Worm (Caenorhabditis elegans): ENCODE measurements around the gene Y53G8B.2.

DNA sequence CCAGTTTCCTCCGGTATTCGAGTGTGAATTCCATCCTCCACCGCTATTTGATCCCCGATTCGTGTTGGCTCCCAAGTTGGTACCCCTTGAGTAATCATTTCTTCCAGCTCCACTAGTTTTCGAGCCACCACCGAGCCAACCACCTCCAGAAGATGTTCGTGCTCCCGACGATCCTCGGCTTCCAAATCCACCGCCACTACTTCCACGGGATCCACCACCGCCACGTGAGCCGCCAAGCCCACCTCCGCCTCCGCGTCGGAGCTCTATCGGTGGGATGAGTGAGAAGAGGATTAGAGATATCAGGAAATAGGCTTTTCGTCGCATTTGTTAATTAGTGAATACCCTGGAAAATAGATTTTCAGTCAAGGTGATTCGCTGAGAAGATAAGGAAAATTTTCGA lies 39.8 kb downstream of the Y53G8B.2 start, which contains the start of gene H06I04.6:
- TF ChIP-seq pqm-1 (tag; optimal IDR thresholded peaks at IDR 0.05) (no peak), ceh-9 (tag; optimal IDR thresholded peaks at IDR 0.05) (no peak), madf-2 (tag; optimal IDR thresholded peaks at IDR 0.05) (no peak), ceh-48 (tag; optimal IDR thresholded peaks at IDR 0.05) (no peak), mec-3 (tag; optimal IDR thresholded peaks at IDR 0.05; ENCODE audit: borderline replicate concordance) (no peak), nfya-1 (tag; optimal IDR thresholded peaks at IDR 0.05) (no peak), unc-3 (GFP tag; conservative IDR thresholded peaks at IDR 0.05) (no peak), unc-3 (tag; optimal IDR thresholded peaks at IDR 0.05) (no peak), ama-1 (optimal IDR thresholded peaks at IDR 0.05) (no peak), elt-4 (tag; optimal IDR thresholded peaks at IDR 0.05) (no peak)

Data from whole organism, late embryonic.